Worm (Caenorhabditis elegans): ENCODE data around the gene eri-12.

DNA sequence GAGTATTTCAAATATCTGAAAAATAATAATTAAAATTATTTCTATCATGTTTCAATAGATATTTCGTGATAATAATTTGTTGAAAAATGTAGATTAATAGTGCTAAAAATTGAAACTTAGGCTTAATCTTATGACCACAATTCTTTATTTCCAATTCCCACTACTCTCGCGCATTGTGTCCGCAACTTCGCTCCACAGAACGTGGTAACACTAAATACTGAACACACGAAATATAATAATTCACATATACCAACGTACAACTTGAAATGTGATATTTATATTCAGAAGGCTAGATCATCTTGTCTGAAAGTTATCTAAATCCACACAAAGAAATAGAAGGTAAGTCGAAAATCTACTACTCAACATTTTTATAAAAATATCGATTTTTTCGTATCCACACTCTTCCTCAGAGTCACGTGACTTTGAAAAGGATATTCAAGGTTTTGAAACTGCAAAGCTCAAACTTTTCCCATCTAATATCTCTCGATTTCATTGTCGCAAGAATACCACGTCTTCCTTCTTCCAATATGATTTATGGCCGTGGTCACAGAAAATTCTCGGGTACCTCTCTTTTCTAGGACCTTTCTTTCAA lies at the start of gene eri-12:
- TF ChIP-seq unc-3 (GFP tag; conservative IDR thresholded peaks at IDR 0.05) (no peak), unc-3 (tag; optimal IDR thresholded peaks at IDR 0.05) (no peak), nhr-11 (tag; optimal IDR thresholded peaks at IDR 0.05) (no peak), fax-1 (tag; optimal IDR thresholded peaks at IDR 0.05) (no peak), eyg-1 (tag; optimal IDR thresholded peaks at IDR 0.05) (no peak), lin-11 (tag; optimal IDR thresholded peaks at IDR 0.05) (no peak), ets-4 (tag; optimal IDR thresholded peaks at IDR 0.05) (no peak), pqm-1 (tag; optimal IDR thresholded peaks at IDR 0.05) (no peak), pha-4 (tag; optimal IDR thresholded peaks at IDR 0.05) (no peak), mec-3 (tag; optimal IDR thresholded peaks at IDR 0.05; ENCODE audit: borderline replicate concordance) (no peak), npax-4 (tag; optimal IDR thresholded peaks at IDR 0.05) (no peak), ama-1 (optimal IDR thresholded peaks at IDR 0.05) (no peak), ceh-2 (tag; optimal IDR thresholded peaks at IDR 0.05) (no peak), dmd-4 (tag; optimal IDR thresholded peaks at IDR 0.05; ENCODE audit: borderline replicate concordance) (no peak)
